Worm (Caenorhabditis elegans) whole organism, mixed stage, embryonic: ENCODE results near the gene dsl-6.

ENCODE experiments used
- mep-1 ChIP-seq: fragments of 150-350 bp; optimal IDR thresholded peaks from 2 replicates; lab custom pipeline; 2017; ENCODE audit warnings: missing biosample characterization, missing genetic modification reagents, missing genetic modification characterization, inconsistent platforms
- nhr-12 ChIP-seq: fragments of 150-350 bp; optimal IDR thresholded peaks from 2 replicates; lab custom pipeline; 2014; ENCODE audit warnings: missing biosample characterization, missing genetic modification characterization
- sem-2 ChIP-seq: fragments of 200-800 bp; sonication (Bioruptor generic); optimal IDR thresholded peaks from 2 replicates; lab custom pipeline; 2018; ENCODE audit warnings: mild to moderate bottlenecking, missing genetic modification characterization, missing compliant biosample characterization

DNA sequence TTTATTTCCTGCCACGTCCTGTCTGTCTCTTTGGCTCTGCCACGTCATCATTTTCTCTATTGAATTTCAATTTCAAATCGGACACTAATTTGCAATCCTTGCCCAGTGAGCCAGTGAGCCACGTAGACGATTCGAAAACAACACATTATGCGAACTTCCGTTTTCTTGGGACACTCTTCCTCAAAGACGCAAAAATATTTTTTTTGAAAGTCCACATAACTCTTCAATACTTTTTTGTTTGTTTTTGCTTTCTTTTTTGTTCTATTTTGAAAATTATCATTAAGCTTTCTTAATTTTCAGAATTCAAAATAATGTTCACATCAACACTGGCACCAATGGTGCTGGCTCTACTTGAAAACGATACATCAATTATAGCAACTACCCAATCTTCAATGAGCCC lies 3.9 kb downstream of the dsl-6 start, which contains the start of gene tag-89:
- TF ChIP-seq nhr-12 (tag; lab: Kevin White, UChicago), result no peak
- no peak for TF ChIP-seq sem-2 (GFP tag; lab: Kevin White, UChicago)
- TF ChIP-seq mep-1 (tag; lab: Kevin White, UChicago), result no peak
